Fruit fly (Drosophila melanogaster): ENCODE data around the gene SNCF.

Gene SNCF

dm6 chr3L:13387608-13388007 lies 9.2 kb downstream of the SNCF start, which contains the start of gene CG10171 (continued):
- TF ChIP-seq CG13775 (GFP tag; optimal IDR thresholded peaks at IDR 0.05) (no peak), fd96Cb (tag; optimal IDR thresholded peaks at IDR 0.05) (no peak), HmgD (GFP tag; optimal IDR thresholded peaks at IDR 0.05) (no peak), CG17568 (GFP tag; optimal IDR thresholded peaks at IDR 0.05) (no peak), CG13296 (GFP tag; optimal IDR thresholded peaks at IDR 0.05) (no peak), lilli (GFP tag; optimal IDR thresholded peaks at IDR 0.05) (no peak), H15 (GFP tag; IDR thresholded peaks at IDR 0.05) (no peak), Max (GFP tag; optimal IDR thresholded peaks at IDR 0.05) (no peak), knrl (GFP tag; IDR thresholded peaks at IDR 0.05; ENCODE audit: partially characterized antibody) (peak; percentile 39; the same call in 1 of the 3 replicates), CG5180 (GFP tag; optimal IDR thresholded peaks at IDR 0.05) (no peak), Ptx1 (GFP tag; IDR thresholded peaks at IDR 0.05) (no peak), Lhr (GFP tag; optimal IDR thresholded peaks at IDR 0.05) (peak; percentile 52), pfk (GFP tag; optimal IDR thresholded peaks at IDR 0.05) (no peak), Neu2 (GFP tag; optimal IDR thresholded peaks at IDR 0.05; ENCODE audit: borderline replicate concordance) (no peak), ftz-f1 (GFP tag; optimal IDR thresholded peaks at IDR 0.05) (no peak), sima (GFP tag; optimal IDR thresholded peaks at IDR 0.05) (no peak), CG1024 (GFP tag; IDR thresholded peaks at IDR 0.05) (no peak), CG32767 (GFP tag; IDR thresholded peaks at IDR 0.05) (no peak), ci (GFP tag; IDR thresholded peaks at IDR 0.05) (peak; percentile 37; the same call in 1 of the 3 replicates), CG17912 (GFP tag; optimal IDR thresholded peaks at IDR 0.05) (no peak), Myb (GFP tag; optimal IDR thresholded peaks at IDR 0.05) (peak; percentile 76), Dip3 (GFP tag; optimal IDR thresholded peaks at IDR 0.05) (no peak), Dbx (GFP tag; IDR thresholded peaks at IDR 0.05) (no peak), Abd-B (GFP tag; optimal IDR thresholded peaks at IDR 0.05) (peak; percentile 50), CG18011 (GFP tag; optimal IDR thresholded peaks at IDR 0.05) (no peak), CG8290 (GFP tag; optimal IDR thresholded peaks at IDR 0.05) (no peak), CG8290 (tag; optimal IDR thresholded peaks at IDR 0.05) (no peak), Fer2 (tag; optimal IDR thresholded peaks at IDR 0.05) (no peak), Sox100B (GFP tag; optimal IDR thresholded peaks at IDR 0.05) (no peak), gro (GFP tag; optimal IDR thresholded peaks at IDR 0.05) (no peak), ERR (GFP tag; optimal IDR thresholded peaks at IDR 0.05) (no peak), CG34224 (GFP tag; IDR thresholded peaks at IDR 0.05; ENCODE audit: partially characterized antibody) (no peak), dysf (GFP tag; IDR thresholded peaks at IDR 0.05) (no peak), twi (tag; optimal IDR thresholded peaks at IDR 0.05) (no peak), gem (tag; optimal IDR thresholded peaks at IDR 0.05) (no peak), nerfin-1 (tag; optimal IDR thresholded peaks at IDR 0.05) (no peak), BtbVII (GFP tag; optimal IDR thresholded peaks at IDR 0.05) (no peak), CG15479 (GFP tag; optimal IDR thresholded peaks at IDR 0.05) (no peak), CrebB (tag; optimal IDR thresholded peaks at IDR 0.05) (no peak), psq (GFP tag; optimal IDR thresholded peaks at IDR 0.05) (no peak), Sry-β (GFP tag; optimal IDR thresholded peaks at IDR 0.05) (no peak), jing (GFP tag; optimal IDR thresholded peaks at IDR 0.05) (no peak), CG9609 (GFP tag; optimal IDR thresholded peaks at IDR 0.05) (no peak), CG18764 (GFP tag; optimal IDR thresholded peaks at IDR 0.05) (no peak), pho (GFP tag; optimal IDR thresholded peaks at IDR 0.05) (no peak), pnt (GFP tag; optimal IDR thresholded peaks at IDR 0.05) (no peak), crol (GFP tag; IDR thresholded peaks at IDR 0.05) (no peak), NC2β (GFP tag; optimal IDR thresholded peaks at IDR 0.05) (no peak), Rx (GFP tag; IDR thresholded peaks at IDR 0.05) (no peak), CG18476 (GFP tag; optimal IDR thresholded peaks at IDR 0.05) (no peak), pita (GFP tag; optimal IDR thresholded peaks at IDR 0.05) (peak; percentile 41), CG2120 (GFP tag; optimal IDR thresholded peaks at IDR 0.05) (no peak)
